Fruit fly (Drosophila melanogaster): ENCODE results near the gene Arts.

Arts gene

DNA sequence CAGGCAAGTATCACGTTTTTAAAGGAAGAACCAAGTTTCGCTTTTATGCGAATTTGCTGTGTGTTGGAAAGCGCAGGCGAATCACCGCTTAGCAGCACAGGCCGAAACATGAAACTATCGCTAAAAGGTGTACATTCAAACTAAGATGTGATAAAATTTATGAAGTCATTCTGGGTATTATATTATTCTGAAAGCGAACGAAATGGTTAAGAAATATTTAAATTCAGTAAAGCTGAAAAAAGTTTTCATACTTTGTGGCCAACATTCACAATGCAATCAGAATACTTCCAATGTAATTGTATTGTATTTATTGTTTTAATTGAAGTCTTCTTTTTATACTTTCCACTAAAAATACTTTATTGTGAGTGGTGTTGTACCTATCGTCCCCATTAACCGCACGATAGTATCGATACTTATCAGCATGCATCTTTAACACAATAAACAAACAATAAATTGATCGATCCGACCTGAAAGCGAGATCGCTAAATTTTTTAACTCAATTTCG is 21.4 kb upstream of the Arts start, which contains the start of gene Smn:
Smn (minus strand) TSS at position 347 of the 505 bp plus-strand sequence.
- peak; percentile 17; the same call in 1 of the 2 replicates for TF ChIP-seq Ets98B (GFP tag; IDR thresholded peaks at IDR 0.05)
- peak; percentile 41 for TF ChIP-seq CG8301 (tag; optimal IDR thresholded peaks at IDR 0.05)
- no peak for TF ChIP-seq rn (GFP tag; IDR thresholded peaks at IDR 0.05)
- TF ChIP-seq CG15710 (tag; optimal IDR thresholded peaks at IDR 0.05), result peak; percentile 36
- TF ChIP-seq CG8159 (tag; optimal IDR thresholded peaks at IDR 0.05), result no peak
- TF ChIP-seq Snoo (tag; optimal IDR thresholded peaks at IDR 0.05), result peak; percentile 33
- no peak for TF ChIP-seq CG17806 (tag; optimal IDR thresholded peaks at IDR 0.05)
- no peak for TF ChIP-seq CG12605 (GFP tag; IDR thresholded peaks at IDR 0.05)
- TF ChIP-seq CG34367 (tag; optimal IDR thresholded peaks at IDR 0.05), result peak; percentile 17
- TF ChIP-seq CG14655 (GFP tag; optimal IDR thresholded peaks at IDR 0.05), result no peak
- peak; percentile 2 for TF ChIP-seq CG9948 (tag; optimal IDR thresholded peaks at IDR 0.05)

DNA sequence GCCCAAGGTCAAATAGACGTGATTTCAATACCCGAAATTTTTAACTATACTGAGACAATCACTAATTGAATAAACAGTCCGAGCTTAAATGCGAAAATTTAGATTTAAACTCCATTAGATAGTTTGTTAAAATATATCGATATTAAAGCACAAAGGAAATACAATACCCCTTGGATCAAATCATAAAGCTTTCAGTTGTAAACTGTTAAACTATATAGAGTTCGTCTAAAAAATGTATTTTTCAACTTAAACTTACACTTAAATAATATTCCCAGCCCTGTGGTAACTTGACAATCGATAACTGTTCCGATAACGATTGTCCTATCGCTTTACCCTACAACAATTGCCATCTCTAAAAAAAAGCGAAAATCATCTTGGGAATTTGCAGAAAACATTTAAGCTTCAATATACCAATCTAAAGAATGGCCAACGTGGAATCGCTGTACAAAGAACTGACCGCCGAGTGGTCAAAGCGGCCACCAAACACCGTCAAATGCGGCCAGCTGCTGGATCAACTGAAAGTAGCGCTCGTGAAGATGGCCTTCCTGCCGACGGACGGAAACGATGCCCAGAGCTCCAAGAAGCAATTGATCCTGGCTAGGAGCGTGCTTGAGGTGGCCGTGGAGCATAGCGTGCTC is 19.9 kb upstream of the Arts start, which contains the start of gene Rpn12:
Rpn12 (plus strand) TSS at position 351 of the 638 bp plus-strand sequence.
- no peak for TF ChIP-seq CG8159 (tag; optimal IDR thresholded peaks at IDR 0.05)
- TF ChIP-seq CG10348 (GFP tag; IDR thresholded peaks at IDR 0.05), result no peak
- peak; percentile 24 for TF ChIP-seq CG15710 (tag; optimal IDR thresholded peaks at IDR 0.05)
- TF ChIP-seq CG13204 (GFP tag; optimal IDR thresholded peaks at IDR 0.05), result no peak
- peak; percentile 12 for TF ChIP-seq Snoo (tag; optimal IDR thresholded peaks at IDR 0.05)
- no peak for TF ChIP-seq CG8301 (tag; optimal IDR thresholded peaks at IDR 0.05)
- TF ChIP-seq fd96Ca (GFP tag; IDR thresholded peaks at IDR 0.05), result no peak
- no peak for TF ChIP-seq Pif1B (GFP tag; optimal IDR thresholded peaks at IDR 0.05)
- no peak for TF ChIP-seq CG9948 (tag; optimal IDR thresholded peaks at IDR 0.05)
- peak; percentile 32; the same call in 1 of the 2 replicates for TF ChIP-seq Ets98B (GFP tag; IDR thresholded peaks at IDR 0.05)
- no peak for TF ChIP-seq D1 (tag; optimal IDR thresholded peaks at IDR 0.05)
- TF ChIP-seq CG32121 (GFP tag; IDR thresholded peaks at IDR 0.05), result 0 out of 2 replicates have a peak, but pooled peaks have one; percentile 20
- TF ChIP-seq CG17806 (tag; optimal IDR thresholded peaks at IDR 0.05), result no peak
- TF ChIP-seq EcR (GFP tag; optimal IDR thresholded peaks at IDR 0.05), result no peak
- no peak for TF ChIP-seq CG34367 (tag; optimal IDR thresholded peaks at IDR 0.05)
- TF ChIP-seq CG4496 (GFP tag; IDR thresholded peaks at IDR 0.05), result no peak

DNA sequence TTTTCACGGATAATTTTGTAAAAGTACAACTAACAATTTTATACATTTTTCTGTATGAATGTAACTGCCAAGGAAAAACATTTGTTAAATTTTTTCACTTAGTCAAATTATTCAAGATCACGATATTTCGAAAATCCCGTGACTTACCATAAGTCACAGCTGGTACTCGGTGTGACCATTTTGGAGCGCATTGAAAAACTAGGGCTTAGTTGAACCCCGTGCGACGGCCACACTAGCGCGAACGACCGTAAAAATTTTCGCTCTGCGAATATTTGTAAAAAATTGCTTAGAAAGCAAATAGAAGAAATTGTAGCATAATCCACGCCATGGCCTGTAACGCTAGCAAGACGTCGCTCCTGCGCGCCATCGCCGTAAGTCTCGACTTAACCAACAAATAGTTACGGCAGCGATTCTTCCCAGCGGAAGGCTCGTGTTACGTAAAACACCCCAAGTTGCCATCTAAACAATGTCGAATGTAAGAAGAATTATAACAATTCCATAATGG is 18.5 kb upstream of the Arts start, which contains the start of gene UQCR-C2:
UQCR-C2 (plus strand) TSS at position 51 of the 505 bp plus-strand sequence.
- TF ChIP-seq D1 (tag; optimal IDR thresholded peaks at IDR 0.05) (no peak), CG4496 (GFP tag; IDR thresholded peaks at IDR 0.05) (peak; percentile 51; the same call in 1 of the 3 replicates)

DNA sequence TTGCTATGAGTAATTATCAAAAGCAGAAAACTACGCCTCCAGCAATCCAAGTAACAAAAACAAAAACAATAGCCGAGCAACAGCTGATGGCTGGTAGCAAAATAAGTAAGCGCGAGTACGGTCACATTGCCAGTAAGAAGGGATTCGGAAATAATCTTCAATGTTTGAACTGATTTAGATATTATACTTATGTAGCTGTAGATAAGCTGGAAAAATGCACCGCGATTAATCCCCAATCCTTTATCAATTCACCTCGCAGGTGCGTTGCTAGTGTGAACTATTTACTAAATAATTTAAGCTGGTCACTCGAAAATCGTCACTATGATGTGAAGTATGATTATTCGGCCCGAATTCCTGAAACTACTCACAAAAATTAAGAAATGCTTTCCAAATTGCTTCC is 15.7 kb upstream of the Arts start, which contains the start of the genes Syx8 and CG32163:
Syx8 (minus strand) TSS at position 69 of the 400 bp plus-strand sequence.
CG32163 (plus strand) TSS at position 169 of the 400 bp plus-strand sequence.
- TF ChIP-seq CG8159 (tag; optimal IDR thresholded peaks at IDR 0.05) (no peak), EcR (GFP tag; optimal IDR thresholded peaks at IDR 0.05) (no peak), CG34367 (tag; optimal IDR thresholded peaks at IDR 0.05) (no peak), CG13204 (GFP tag; optimal IDR thresholded peaks at IDR 0.05) (no peak), CG14655 (GFP tag; optimal IDR thresholded peaks at IDR 0.05) (no peak), CG15710 (tag; optimal IDR thresholded peaks at IDR 0.05) (no peak)

DNA sequence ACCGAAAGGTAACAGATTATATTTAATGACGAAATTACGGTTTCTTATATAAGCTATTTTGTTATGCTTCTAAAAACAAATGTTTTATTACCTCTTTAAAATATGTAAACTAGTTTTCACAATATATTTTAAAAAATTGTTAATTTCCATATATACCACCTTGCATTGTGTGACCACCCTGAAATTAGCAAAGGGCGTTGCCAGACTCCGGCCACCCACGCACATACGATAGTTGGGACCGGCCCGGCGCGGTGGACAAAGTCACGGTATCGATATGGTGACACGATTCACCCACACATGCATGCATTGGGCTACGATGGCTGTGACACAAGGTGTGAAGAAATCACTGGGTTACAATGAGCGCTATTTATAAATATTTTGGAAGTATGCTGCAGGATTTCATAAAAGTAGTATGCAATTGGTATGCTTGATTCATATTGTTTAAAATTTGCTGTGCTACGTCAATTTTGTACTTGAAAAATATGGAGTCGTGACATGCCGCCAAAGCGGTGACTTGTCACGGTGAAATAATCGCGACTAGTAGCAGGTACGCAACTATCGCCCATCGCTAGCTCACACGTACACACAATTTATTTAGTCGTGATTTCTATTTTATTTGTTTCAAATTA is 14.5 kb upstream of the Arts start:
- TF ChIP-seq CG8159 (tag; optimal IDR thresholded peaks at IDR 0.05) (peak; percentile 45), Ets98B (GFP tag; IDR thresholded peaks at IDR 0.05) (peak; percentile 62), fd96Ca (GFP tag; IDR thresholded peaks at IDR 0.05) (0 out of 3 replicates have a peak, but pooled peaks have one; percentile 41), Pif1B (GFP tag; optimal IDR thresholded peaks at IDR 0.05) (no peak), Snoo (tag; optimal IDR thresholded peaks at IDR 0.05) (peak; percentile 8), Pif1A (GFP tag; optimal IDR thresholded peaks at IDR 0.05) (no peak), CG32121 (GFP tag; IDR thresholded peaks at IDR 0.05) (peak; percentile 60), CG17806 (tag; optimal IDR thresholded peaks at IDR 0.05) (peak; percentile 6), CG4496 (GFP tag; IDR thresholded peaks at IDR 0.05) (peak; percentile 73; the same call in 2 of the 3 replicates), CG12605 (GFP tag; IDR thresholded peaks at IDR 0.05) (peak; percentile 49; the same call in 1 of the 2 replicates), CG8301 (tag; optimal IDR thresholded peaks at IDR 0.05) (no peak), CG14655 (GFP tag; optimal IDR thresholded peaks at IDR 0.05) (no peak), CG15710 (tag; optimal IDR thresholded peaks at IDR 0.05) (peak; percentile 45), CG10348 (GFP tag; IDR thresholded peaks at IDR 0.05) (no peak)

DNA sequence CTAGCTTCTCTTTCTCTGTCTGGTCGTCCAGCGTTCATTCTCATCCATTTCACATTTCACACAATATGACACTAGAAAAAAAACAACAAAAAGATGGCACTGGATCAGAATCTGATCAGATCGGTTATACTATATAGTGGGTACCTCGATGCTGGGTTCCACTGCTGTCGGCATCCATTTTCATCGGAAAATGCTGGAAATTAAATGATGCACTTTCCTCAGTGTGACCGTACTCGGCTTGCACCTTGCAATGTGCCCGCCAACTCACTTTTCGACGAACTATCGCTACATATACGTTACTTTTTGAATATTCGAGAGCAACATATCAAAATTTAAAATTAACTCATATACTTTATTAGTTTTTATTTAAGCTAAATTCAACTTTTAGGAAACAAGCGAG is 11.8 kb upstream of the Arts start, which contains the start of gene tra:
tra (minus strand) TSS at position 191 of the 400 bp plus-strand sequence.
- TF ChIP-seq CG12605 (GFP tag; IDR thresholded peaks at IDR 0.05), result no peak

Data from whole organism, pupa.